Fruit fly (Drosophila melanogaster): Measurements from ENCODE around the gene FoxP.

Gene FoxP

dm6 chr3R:9747272-9747874 is 16.7 kb upstream of the FoxP start, which contains the start of gene CG12948 (continued):
- 0 out of 2 replicates have a peak, but pooled peaks have one; percentile 10 for TF ChIP-seq CG14441 (GFP tag; IDR thresholded peaks at IDR 0.05)
- no peak for TF ChIP-seq TFAM (GFP tag; optimal IDR thresholded peaks at IDR 0.05)
- TF ChIP-seq aop (GFP tag; IDR thresholded peaks at IDR 0.05) = no peak
- no peak for TF ChIP-seq wdn (GFP tag; IDR thresholded peaks at IDR 0.05)
- no peak for TF ChIP-seq CG17568 (GFP tag; optimal IDR thresholded peaks at IDR 0.05)
- no peak; the same call in 2 of the 3 replicates for TF ChIP-seq CG14050 (GFP tag; IDR thresholded peaks at IDR 0.05)
- no peak for TF ChIP-seq CG10147 (GFP tag; optimal IDR thresholded peaks at IDR 0.05)
- TF ChIP-seq Lpt (GFP tag; optimal IDR thresholded peaks at IDR 0.05) = no peak
- no peak for TF ChIP-seq CG1647 (GFP tag; optimal IDR thresholded peaks at IDR 0.05)
- TF ChIP-seq run (tag; optimal IDR thresholded peaks at IDR 0.05) = no peak
- TF ChIP-seq CG10321 (GFP tag; IDR thresholded peaks at IDR 0.05) = no peak
- TF ChIP-seq knrl (GFP tag; IDR thresholded peaks at IDR 0.05; ENCODE audit: partially characterized antibody) = peak; percentile 87; the same call in 2 of the 3 replicates
- no peak for TF ChIP-seq ewg (GFP tag; optimal IDR thresholded peaks at IDR 0.05)
- peak; percentile 78 for TF ChIP-seq Bgb (GFP tag; IDR thresholded peaks at IDR 0.05; ENCODE audit: partially characterized antibody)
- TF ChIP-seq CG15696 (tag; optimal IDR thresholded peaks at IDR 0.05) = peak; percentile 57
- TF ChIP-seq CG7271 (tag; optimal IDR thresholded peaks at IDR 0.05) = peak; percentile 5
- peak in 1 of 2 experiments; percentile 45 for TF ChIP-seq bsh (GFP tag; optimal IDR thresholded peaks at IDR 0.05)
- peak; percentile 56 for TF ChIP-seq Xrp1 (GFP tag; IDR thresholded peaks at IDR 0.05)
- TF ChIP-seq HLH3B (GFP tag; IDR thresholded peaks at IDR 0.05) = 0 out of 2 replicates have a peak, but pooled peaks have one; percentile 16
- peak; percentile 57 for TF ChIP-seq Fer1 (GFP tag; optimal IDR thresholded peaks at IDR 0.05)
- TF ChIP-seq CG2678 (tag; optimal IDR thresholded peaks at IDR 0.05) = no peak
- TF ChIP-seq tx (GFP tag; optimal IDR thresholded peaks at IDR 0.05) = peak; percentile 41
- TF ChIP-seq chif (GFP tag; optimal IDR thresholded peaks at IDR 0.05) = peak in 1 of 2 experiments; percentile 63
- no peak for TF ChIP-seq Hr78 (GFP tag; optimal IDR thresholded peaks at IDR 0.05)
- no peak for TF ChIP-seq br (optimal IDR thresholded peaks at IDR 0.05)
- peak in 1 of 2 experiments; percentile 36 for TF ChIP-seq Hr51 (GFP tag; optimal IDR thresholded peaks at IDR 0.05)
- peak; percentile 56 for TF ChIP-seq CG17385 (GFP tag; optimal IDR thresholded peaks at IDR 0.05)
- TF ChIP-seq CG11560 (tag; IDR thresholded peaks at IDR 0.05) = peak; percentile 44; the same call in 1 of the 3 replicates
- TF ChIP-seq CG6683 (GFP tag; optimal IDR thresholded peaks at IDR 0.05) = no peak
- peak; percentile 96 for TF ChIP-seq CG34224 (GFP tag; IDR thresholded peaks at IDR 0.05; ENCODE audit: partially characterized antibody)
- peak; percentile 31 for TF ChIP-seq CG8388 (GFP tag; optimal IDR thresholded peaks at IDR 0.05)
- TF ChIP-seq schlank (tag; optimal IDR thresholded peaks at IDR 0.05) = peak; percentile 56
- peak; percentile 45 for TF ChIP-seq YL-1 (GFP tag; optimal IDR thresholded peaks at IDR 0.05)
- TF ChIP-seq CG7357 (GFP tag; IDR thresholded peaks at IDR 0.05) = no peak
- no peak for TF ChIP-seq CG31224 (GFP tag; IDR thresholded peaks at IDR 0.05)
- peak; percentile 45 for TF ChIP-seq Dip3 (GFP tag; optimal IDR thresholded peaks at IDR 0.05)
- no peak for TF ChIP-seq CG11398 (GFP tag; optimal IDR thresholded peaks at IDR 0.05)
- TF ChIP-seq Fer3 (tag; optimal IDR thresholded peaks at IDR 0.05) = peak; percentile 55
- TF ChIP-seq CG12659 (GFP tag; optimal IDR thresholded peaks at IDR 0.05) = peak; percentile 44
- no peak for TF ChIP-seq CG30431 (GFP tag; optimal IDR thresholded peaks at IDR 0.05)
- no peak for TF ChIP-seq btn (GFP tag; optimal IDR thresholded peaks at IDR 0.05)
- TF ChIP-seq CG1602 (GFP tag; optimal IDR thresholded peaks at IDR 0.05) = peak; percentile 32
- peak; percentile 70 for TF ChIP-seq CG12391 (tag; optimal IDR thresholded peaks at IDR 0.05)
- TF ChIP-seq MBD-R2 (GFP tag; IDR thresholded peaks at IDR 0.05) = peak; percentile 71
- TF ChIP-seq CG12071 (GFP tag; optimal IDR thresholded peaks at IDR 0.05) = no peak
- peak; percentile 79 for TF ChIP-seq HLH4C (GFP tag; IDR thresholded peaks at IDR 0.05; ENCODE audit: partially characterized antibody)
- TF ChIP-seq PHDP (tag; optimal IDR thresholded peaks at IDR 0.05) = peak; percentile 64
- no peak for TF ChIP-seq dan (GFP tag; IDR thresholded peaks at IDR 0.05)
- TF ChIP-seq slou (GFP tag; optimal IDR thresholded peaks at IDR 0.05) = no peak
